Worm (Caenorhabditis elegans) whole organism, dauer: ENCODE measurements around the gene C31A11.13.

ENCODE experiments used
- unc-62 ChIP-seq: sonication (generic microtip); optimal IDR thresholded peaks from 2 replicates; lab custom pipeline; 2017; ENCODE audit warnings: missing biosample characterization, missing genetic modification reagents, missing genetic modification characterization

Gene C31A11.13

ce11 chrV:16299834-16300233 is 2.5 kb downstream of the C31A11.13 start:
- TF ChIP-seq unc-62 (GFP tag; lab: Kevin White, UChicago), result no peak

DNA sequence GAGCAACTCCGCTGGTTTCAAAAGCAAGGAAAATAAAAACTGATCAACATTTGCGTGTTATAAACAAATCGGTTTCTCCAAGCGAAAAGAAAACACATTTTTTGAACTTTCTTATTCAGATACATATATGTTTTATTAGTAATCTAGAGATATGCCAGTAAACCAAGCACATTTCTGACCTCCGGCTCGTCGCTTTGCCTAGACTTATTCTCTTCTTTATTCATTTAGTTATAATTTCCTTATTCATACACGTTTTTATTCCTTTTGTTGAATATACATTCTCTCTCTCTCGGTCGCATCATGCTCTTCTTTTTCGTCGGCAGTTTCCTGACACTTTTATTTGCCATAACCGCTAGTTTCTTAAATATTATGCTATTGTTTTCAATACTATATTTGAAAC is 3.7 kb downstream of the C31A11.13 start, which contains the start of gene srbc-84:
Gene srbc-84 (plus strand): TSS at position 301 of the 400 bp plus-strand sequence.
- no peak for TF ChIP-seq unc-62 (GFP tag; lab: Kevin White, UChicago)

ce11 chrV:16297070-16297469 is 5.3 kb downstream of the C31A11.13 start, which contains the start of gene srbc-83:
srbc-83 (plus strand) TSS chrV:16297370.
- TF ChIP-seq unc-62 (GFP tag; lab: Kevin White, UChicago), result no peak

DNA sequence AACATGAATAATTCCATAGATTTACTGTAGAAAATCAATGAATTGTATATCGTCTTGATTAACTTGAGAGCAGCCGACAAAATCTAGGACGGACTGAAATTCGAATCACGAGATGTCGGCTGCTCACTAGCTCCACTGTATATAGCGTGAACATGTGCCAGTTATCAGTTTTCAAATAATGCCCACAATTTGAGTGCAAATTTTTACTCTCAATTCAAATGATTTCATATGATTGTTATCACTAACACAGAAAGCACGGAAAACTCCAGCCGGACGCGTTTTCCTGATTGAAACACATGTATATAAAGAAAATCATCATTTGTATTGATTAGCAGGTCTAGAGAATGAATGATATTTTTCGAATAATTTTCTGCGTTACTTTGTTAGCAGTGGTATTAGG is 9.9 kb downstream of the C31A11.13 start, which contains the start of gene oac-5:
Gene oac-5 (plus strand): TSS at position 301 of the 400 bp plus-strand sequence.
- TF ChIP-seq unc-62 (GFP tag; lab: Kevin White, UChicago), result no peak

- no peak for TF ChIP-seq unc-62 (GFP tag; lab: Kevin White, UChicago)
Observed at ce11 chrV:16287619-16288018, 14.7 kb downstream of the C31A11.13 start, which contains the start of gene F28G4.3. F28G4.3 (minus strand) TSS chrV:16287719.

- TF ChIP-seq unc-62 (GFP tag; lab: Kevin White, UChicago), result no peak
Observed at ce11 chrV:16285794-16286193, 16.6 kb downstream of the C31A11.13 start, which contains the start of gene F28G4.4. F28G4.4 (minus strand) TSS chrV:16285894.

DNA sequence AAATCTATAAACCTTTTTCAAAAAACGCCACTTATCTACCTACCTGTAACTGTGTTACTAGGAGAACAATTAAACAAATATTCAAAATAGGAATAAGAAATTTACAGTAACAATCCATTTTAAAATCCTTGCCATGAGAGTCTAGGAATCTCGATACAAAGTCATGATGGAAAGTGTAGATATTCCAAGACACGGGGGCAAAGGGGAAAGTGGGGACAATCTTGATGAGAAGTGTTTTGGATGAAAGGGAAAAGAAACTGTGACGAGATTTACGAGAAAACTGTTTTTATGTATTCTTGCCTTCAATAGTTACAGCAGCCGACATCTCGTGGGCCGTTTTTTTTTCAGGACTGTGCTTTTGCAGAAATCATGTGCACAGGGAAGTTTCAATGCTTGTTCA is 20.2 kb downstream of the C31A11.13 start, which contains the start of gene F28G4.2:
Gene F28G4.2 (minus strand): TSS at position 175 of the 400 bp plus-strand sequence.
- TF ChIP-seq unc-62 (GFP tag; lab: Kevin White, UChicago), result no peak

- TF ChIP-seq unc-62 (GFP tag; lab: Kevin White, UChicago), result no peak
Observed at ce11 chrV:16277918-16278317, 24.4 kb downstream of the C31A11.13 start, which contains the start of gene cyp-37B1. cyp-37B1 (plus strand) TSS chrV:16278116.

- TF ChIP-seq unc-62 (GFP tag; lab: Kevin White, UChicago), result no peak
Observed at ce11 chrV:16275347-16275746, 27.0 kb downstream of the C31A11.13 start, which contains the start of gene pacl-1. pacl-1 (minus strand) TSS chrV:16275447.

DNA sequence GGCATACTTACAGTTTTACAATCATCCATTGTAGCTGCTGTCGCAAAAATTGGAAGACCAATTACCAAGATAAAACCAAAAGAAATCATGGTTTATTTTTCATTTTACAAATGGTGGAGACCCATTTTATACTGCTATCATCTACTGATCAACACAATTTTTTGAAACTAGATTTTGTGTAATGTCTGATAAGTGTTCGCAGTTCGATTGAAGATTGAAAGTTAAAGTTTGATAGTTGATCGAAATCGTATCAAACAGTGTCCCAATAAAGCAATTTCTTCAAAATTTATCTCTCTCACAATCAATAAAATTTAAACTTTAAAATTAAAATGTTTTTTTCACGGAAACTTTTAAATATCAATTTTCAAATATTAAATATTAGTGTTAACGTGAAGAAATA is 31.2 kb downstream of the C31A11.13 start, which contains the start of gene T13F3.6:
Gene T13F3.6 (minus strand): TSS at position 101 of the 400 bp plus-strand sequence.
- TF ChIP-seq unc-62 (GFP tag; lab: Kevin White, UChicago), result no peak

- TF ChIP-seq unc-62 (GFP tag; lab: Kevin White, UChicago), result no peak
Observed at ce11 chrV:16269556-16269955, 32.8 kb downstream of the C31A11.13 start, which contains the start of the genes fbxa-2 and T13F3.8. fbxa-2 (minus strand) TSS chrV:16269656. T13F3.8 (plus strand) TSS chrV:16269800.

- no peak for TF ChIP-seq unc-62 (GFP tag; lab: Kevin White, UChicago)
Observed at ce11 chrV:16266514-16266913, 35.8 kb downstream of the C31A11.13 start, which contains the start of gene T13F3.4. T13F3.4 (minus strand) TSS chrV:16266614.

ce11 chrV:16259684-16260083 is 42.7 kb downstream of the C31A11.13 start, which contains the start of gene nhr-127:
nhr-127 (plus strand) TSS chrV:16259984.
- TF ChIP-seq unc-62 (GFP tag; lab: Kevin White, UChicago), result no peak

DNA sequence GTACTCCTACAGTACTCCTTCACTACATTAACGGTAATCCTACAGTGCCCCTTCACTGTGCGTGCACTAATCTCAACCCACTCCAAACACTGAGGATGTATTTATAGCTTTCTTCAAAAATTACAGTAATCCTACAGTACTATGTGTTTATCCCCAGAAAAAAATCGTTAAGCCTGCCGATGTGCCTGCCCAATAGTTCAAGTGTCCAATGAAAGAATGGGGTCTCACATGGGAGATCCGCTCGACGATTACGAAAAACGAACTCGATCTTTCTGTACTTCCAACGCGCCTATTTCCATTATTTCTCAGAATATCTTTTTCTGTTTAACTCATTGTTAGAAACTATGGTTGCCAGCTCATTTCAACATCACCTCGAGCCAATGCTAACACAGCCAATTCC is 44.2 kb downstream of the C31A11.13 start, which contains the start of gene nhr-218:
Gene nhr-218 (plus strand): TSS at position 301 of the 400 bp plus-strand sequence.
- no peak for TF ChIP-seq unc-62 (GFP tag; lab: Kevin White, UChicago)

- TF ChIP-seq unc-62 (GFP tag; lab: Kevin White, UChicago), result no peak
Observed at ce11 chrV:16256395-16256794, 46.0 kb downstream of the C31A11.13 start, which contains the start of gene bgnt-1.3. bgnt-1.3 (minus strand) TSS chrV:16256495.

ce11 chrV:16253687-16254086 is 48.7 kb downstream of the C31A11.13 start, which contains the start of gene gcy-20:
gcy-20 (minus strand) TSS chrV:16253787.
- no peak for TF ChIP-seq unc-62 (GFP tag; lab: Kevin White, UChicago)
